Fruit fly (Drosophila melanogaster): Measurements from ENCODE around the gene Atg16.
A peak's percentile ranks its signal among the peaks of the same experiment; 100 is the strongest.

Gene Atg16

DNA sequence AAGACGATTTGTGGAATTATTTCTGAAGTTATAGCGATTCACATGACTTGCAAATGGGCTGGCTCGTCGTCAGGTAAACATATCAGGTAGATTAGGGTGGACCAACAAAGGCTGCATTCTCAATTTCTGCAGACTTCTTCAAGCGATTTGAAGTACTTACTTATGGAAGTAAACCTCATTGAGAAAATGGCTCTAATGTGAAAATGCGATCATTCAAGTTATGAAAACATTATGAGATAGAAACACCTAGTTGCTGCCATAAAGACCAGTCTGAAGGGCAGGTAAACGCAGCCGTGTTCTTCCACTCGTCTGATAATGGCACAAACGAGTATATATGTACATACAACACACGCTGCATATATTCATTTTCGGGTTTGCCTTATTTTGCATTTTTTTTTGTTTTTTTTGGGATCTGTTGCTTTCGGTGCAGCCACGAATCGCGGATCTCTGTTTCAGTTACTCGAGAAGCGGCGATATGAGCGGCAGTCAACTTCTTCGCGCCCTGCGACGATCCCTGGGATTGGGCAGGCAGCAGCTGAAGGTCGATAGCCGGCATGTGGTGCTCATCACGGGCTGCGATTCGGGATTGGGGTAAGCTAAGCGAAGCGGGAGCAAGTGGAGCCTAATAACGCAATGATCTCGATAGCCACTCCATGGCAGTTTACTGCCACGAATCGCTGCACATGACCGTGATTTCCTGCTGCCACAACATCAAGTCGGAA, 40.6 kb downstream of the Atg16 start, which contains the start of gene sro:
Gene sro, plus strand, starts transcription at position 437 of the 722 bp plus-strand sequence.
- TF ChIP-seq h (GFP tag; optimal IDR thresholded peaks at IDR 0.05) (peak; percentile 27), N (GFP tag; optimal IDR thresholded peaks at IDR 0.05) (no peak), Dfd (GFP tag; optimal IDR thresholded peaks at IDR 0.05) (no peak), dmrt93B (GFP tag; optimal IDR thresholded peaks at IDR 0.05) (no peak), Dif (GFP tag; optimal IDR thresholded peaks at IDR 0.05; ENCODE audit: partially characterized antibody) (no peak), CG32264 (GFP tag; optimal IDR thresholded peaks at IDR 0.05) (no peak), ey (GFP tag; optimal IDR thresholded peaks at IDR 0.05) (peak; percentile 11), br (GFP tag; optimal IDR thresholded peaks at IDR 0.05) (no peak), Hnf4 (GFP tag; optimal IDR thresholded peaks at IDR 0.05) (peak; percentile 31), dl (GFP tag; optimal IDR thresholded peaks at IDR 0.05; ENCODE audit: insufficient read depth in 1 of 2, partially characterized antibody in 2 of 2) (no peak), usp (GFP tag; optimal IDR thresholded peaks at IDR 0.05) (no peak), CrebA (GFP tag; optimal IDR thresholded peaks at IDR 0.05; ENCODE audit: borderline replicate concordance) (no peak), Myc (optimal IDR thresholded peaks at IDR 0.05) (no peak), jim (GFP tag; optimal IDR thresholded peaks at IDR 0.05) (no peak), pan (optimal IDR thresholded peaks at IDR 0.05) (no peak), woc (GFP tag; optimal IDR thresholded peaks at IDR 0.05) (peak; percentile 9), sv (GFP tag; optimal IDR thresholded peaks at IDR 0.05) (no peak), GATAd (GFP tag; optimal IDR thresholded peaks at IDR 0.05) (no peak), dsf (GFP tag; optimal IDR thresholded peaks at IDR 0.05; ENCODE audit: borderline replicate concordance) (no peak), Vsx2 (GFP tag; optimal IDR thresholded peaks at IDR 0.05; ENCODE audit: partially characterized antibody) (no peak), Hr78 (GFP tag; optimal IDR thresholded peaks at IDR 0.05) (no peak), psq (GFP tag; optimal IDR thresholded peaks at IDR 0.05) (peak; percentile 10), CG9705 (GFP tag; optimal IDR thresholded peaks at IDR 0.05) (no peak), lola (GFP tag; optimal IDR thresholded peaks at IDR 0.05) (no peak), sage (GFP tag; optimal IDR thresholded peaks at IDR 0.05) (peak; percentile 7), rgr (GFP tag; optimal IDR thresholded peaks at IDR 0.05) (peak; percentile 45), foxo (GFP tag; optimal IDR thresholded peaks at IDR 0.05) (peak in 1 of 2 experiments; percentile 45), HLH106 (tag; optimal IDR thresholded peaks at IDR 0.05) (peak; percentile 10), Abd-B (GFP tag; optimal IDR thresholded peaks at IDR 0.05) (no peak), OdsH (GFP tag; optimal IDR thresholded peaks at IDR 0.05) (peak; percentile 5), Jra (GFP tag; optimal IDR thresholded peaks at IDR 0.05) (no peak), Mio (GFP tag; optimal IDR thresholded peaks at IDR 0.05) (no peak), Sp1 (GFP tag; optimal IDR thresholded peaks at IDR 0.05) (no peak), fru (GFP tag; optimal IDR thresholded peaks at IDR 0.05) (peak; percentile 61), Rel (GFP tag; optimal IDR thresholded peaks at IDR 0.05) (no peak), Rel (tag; optimal IDR thresholded peaks at IDR 0.05) (peak; percentile 9), brk (GFP tag; optimal IDR thresholded peaks at IDR 0.05) (no peak), Hr83 (GFP tag; optimal IDR thresholded peaks at IDR 0.05; ENCODE audit: poor library complexity, severe bottlenecking) (no peak), tai (GFP tag; optimal IDR thresholded peaks at IDR 0.05) (no peak)

DNA sequence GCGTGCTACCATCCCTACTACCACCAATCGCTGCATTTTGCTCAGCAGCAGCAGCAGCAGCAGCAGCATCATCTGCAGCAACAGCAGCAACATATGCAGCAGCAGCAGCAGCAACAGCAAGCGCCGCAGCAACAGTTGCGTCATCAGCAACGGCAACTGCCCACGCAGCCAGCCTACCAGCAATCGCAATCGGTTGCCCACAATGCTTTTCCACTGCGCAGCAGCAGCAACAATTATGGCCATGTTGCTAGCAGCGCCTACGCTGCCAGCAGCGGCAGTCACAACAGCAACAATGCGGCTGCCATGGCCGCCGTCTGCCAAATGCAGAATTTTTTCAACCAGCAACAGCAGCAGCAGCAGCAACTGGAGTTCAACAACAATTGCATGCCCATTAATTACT, 44.7 kb downstream of the Atg16 start:
- TF ChIP-seq dsf (GFP tag; optimal IDR thresholded peaks at IDR 0.05; ENCODE audit: borderline replicate concordance) (no peak), Mio (GFP tag; optimal IDR thresholded peaks at IDR 0.05) (no peak), GATAd (GFP tag; optimal IDR thresholded peaks at IDR 0.05) (no peak), Hr78 (GFP tag; optimal IDR thresholded peaks at IDR 0.05) (no peak)
